Fruit fly (Drosophila melanogaster) whole organism, embryonic: ENCODE data around the gene Catsup.

ENCODE experiments used
- Atf6 ChIP-seq: fragments of 200-800 bp; sonication (Bioruptor generic); IDR thresholded peaks from 2 replicates; pipeline ENCODE4 v1.3.6; 2022; ENCODE audit warnings: missing biosample characterization, missing genetic modification characterization
- B-H2 ChIP-seq: fragments of 200-800 bp; sonication (Bioruptor generic); optimal IDR thresholded peaks from 2 replicates; lab custom pipeline; 2018; ENCODE audit warnings: missing biosample characterization, mild to moderate bottlenecking, missing genetic modification characterization
- CG10209 ChIP-seq: fragments of 200-800 bp; sonication (Bioruptor generic); optimal IDR thresholded peaks from 3 replicates; lab custom pipeline; 2017; ENCODE audit warnings: missing biosample characterization, mild to moderate bottlenecking, missing genetic modification characterization, missing genetic modification reagents
- CG10274 ChIP-seq: fragments of 200-800 bp; sonication (Bioruptor generic); optimal IDR thresholded peaks from 3 replicates; lab custom pipeline; 2017; ENCODE audit warnings: missing biosample characterization, mild to moderate bottlenecking, missing genetic modification characterization
- CG10366 ChIP-seq: fragments of 200-800 bp; sonication (Bioruptor generic); IDR thresholded peaks from 2 replicates; pipeline ENCODE4 v1.3.6; 2022; ENCODE audit warnings: missing biosample characterization, missing genetic modification characterization
- CG10543 ChIP-seq: fragments of 200-800 bp; sonication (Bioruptor generic); optimal IDR thresholded peaks from 3 replicates; lab custom pipeline; 2017; ENCODE audit warnings: missing biosample characterization, mild to moderate bottlenecking, missing genetic modification characterization, moderate library complexity
- CG10959 ChIP-seq: fragments of 200-800 bp; sonication (Bioruptor generic); IDR thresholded peaks from 2 replicates; pipeline ENCODE4 v1.3.6; 2022; ENCODE audit warnings: missing biosample characterization, missing genetic modification characterization
- CG11696 ChIP-seq: fragments of 200-800 bp; sonication (Bioruptor generic); IDR thresholded peaks from 2 replicates; pipeline ENCODE4 v1.3.6; 2022; ENCODE audit warnings: missing biosample characterization, missing genetic modification characterization
- CG14667 ChIP-seq: fragments of 200-800 bp; sonication (Bioruptor generic); IDR thresholded peaks from 2 replicates; pipeline ENCODE4 v1.3.6; 2022; ENCODE audit warnings: missing biosample characterization, missing genetic modification characterization
- CG17186 ChIP-seq: fragments of 200-800 bp; sonication (Bioruptor generic); optimal IDR thresholded peaks from 3 replicates; lab custom pipeline; 2017; ENCODE audit warnings: missing biosample characterization, missing genetic modification reagents, missing genetic modification characterization
- CG17912 ChIP-seq: fragments of 200-800 bp; sonication (Bioruptor generic); optimal IDR thresholded peaks from 2 replicates; lab custom pipeline; 2018; ENCODE audit warnings: missing biosample characterization, mild to moderate bottlenecking, missing genetic modification characterization
- CG2712 ChIP-seq: fragments of 200-800 bp; optimal IDR thresholded peaks from 3 replicates; lab custom pipeline; 2019; ENCODE audit warnings: missing biosample characterization, mild to moderate bottlenecking, missing genetic modification characterization, moderate library complexity
- CG2889 ChIP-seq: fragments of 200-800 bp; sonication (Bioruptor generic); IDR thresholded peaks from 3 replicates; pipeline ENCODE4 v1.3.6; 2022; ENCODE audit warnings: missing biosample characterization, missing genetic modification characterization
- CG3065 ChIP-seq: fragments of 200-800 bp; sonication (Bioruptor generic); optimal IDR thresholded peaks from 2 replicates; lab custom pipeline; 2016; ENCODE audit warnings: missing biosample characterization, missing genetic modification characterization
- CG34376 ChIP-seq: fragments of 200-800 bp; sonication (Bioruptor generic); optimal IDR thresholded peaks from 2 replicates; lab custom pipeline; 2018; ENCODE audit warnings: missing biosample characterization, mild to moderate bottlenecking, missing genetic modification characterization
- CG4730 ChIP-seq: fragments of 200-800 bp; sonication (Bioruptor generic); IDR thresholded peaks from 2 replicates; pipeline ENCODE4 v1.3.6; 2022; ENCODE audit warnings: missing biosample characterization, missing genetic modification characterization
- CG7745 ChIP-seq: fragments of 200-800 bp; sonication (Bioruptor generic); optimal IDR thresholded peaks from 2 replicates; lab custom pipeline; 2018; ENCODE audit warnings: missing biosample characterization, mild to moderate bottlenecking, missing genetic modification characterization, moderate library complexity
- CG7963 ChIP-seq: fragments of 200-800 bp; sonication (Bioruptor generic); IDR thresholded peaks from 3 replicates; pipeline ENCODE4 v1.3.6; 2022; ENCODE audit warnings: missing biosample characterization, missing genetic modification characterization; ENCODE audit not compliant: partially characterized antibody
- CG8359 ChIP-seq: fragments of 200-800 bp; sonication (Bioruptor generic); optimal IDR thresholded peaks from 2 replicates; lab custom pipeline; 2017; ENCODE audit warnings: missing biosample characterization, mild to moderate bottlenecking, missing genetic modification characterization, borderline replicate concordance
- CG9215 ChIP-seq: fragments of 200-800 bp; sonication (Bioruptor generic); IDR thresholded peaks from 2 replicates; pipeline ENCODE4 v1.3.6; 2022; ENCODE audit warnings: missing biosample characterization, missing genetic modification characterization
- CG9437 ChIP-seq: fragments of 200-800 bp; sonication (Bioruptor generic); optimal IDR thresholded peaks from 2 replicates; lab custom pipeline; 2018; ENCODE audit warnings: missing biosample characterization, mild to moderate bottlenecking, missing genetic modification characterization
- CTCF ChIP-seq: fragments of 200-800 bp; sonication (Bioruptor generic); optimal IDR thresholded peaks from 2 replicates; lab custom pipeline; 2017; ENCODE audit warnings: missing biosample characterization, mild to moderate bottlenecking, missing genetic modification characterization, moderate library complexity
- D19B ChIP-seq: fragments of 200-800 bp; sonication (Bioruptor generic); optimal IDR thresholded peaks from 2 replicates; lab custom pipeline; 2017; ENCODE audit warnings: missing biosample characterization, mild to moderate bottlenecking, missing genetic modification characterization
- Dip2 ChIP-seq: fragments of 200-800 bp; sonication (Bioruptor generic); IDR thresholded peaks from 2 replicates; pipeline ENCODE4 v1.3.6; 2022; ENCODE audit warnings: missing biosample characterization, missing genetic modification characterization
- Dref ChIP-seq: fragments of 200-800 bp; sonication (Bioruptor generic); IDR thresholded peaks from 2 replicates; pipeline ENCODE4 v1.3.6; 2022; ENCODE audit warnings: missing biosample characterization, missing genetic modification characterization
- E2f2 ChIP-seq: fragments of 200-800 bp; sonication (Bioruptor generic); IDR thresholded peaks from 2 replicates; pipeline ENCODE4 v1.3.6; 2022; ENCODE audit warnings: missing biosample characterization, missing genetic modification characterization
- HLH4C ChIP-seq: fragments of 200-800 bp; sonication (Bioruptor generic); IDR thresholded peaks from 3 replicates; pipeline ENCODE4 v1.3.6; 2022; ENCODE audit warnings: missing biosample characterization, missing genetic modification characterization; ENCODE audit not compliant: partially characterized antibody
- Hand ChIP-seq: fragments of 200-800 bp; sonication (Bioruptor generic); optimal IDR thresholded peaks from 2 replicates; lab custom pipeline; 2017; ENCODE audit warnings: mild to moderate bottlenecking, missing biosample characterization, missing genetic modification reagents, missing genetic modification characterization
- Hr78 ChIP-seq, 2 experiments: fragments of 200-800 bp in 1 of 2; fragments of >200 bp in 1 of 2; sonication (Bioruptor generic) in 1 of 2; optimal IDR thresholded peaks; 2 replicates each; lab custom pipeline; 2017 to 2019; ENCODE audit warnings: missing biosample characterization in 2 of 2, missing genetic modification characterization in 2 of 2, mild to moderate bottlenecking in 1 of 2, moderate library complexity in 1 of 2
- Jarid2 ChIP-seq: fragments of 200-800 bp; sonication (Bioruptor generic); optimal IDR thresholded peaks from 3 replicates; lab custom pipeline; 2017; ENCODE audit warnings: mild to moderate bottlenecking, missing biosample characterization, missing genetic modification reagents, missing genetic modification characterization
- NC2β ChIP-seq: fragments of 200-800 bp; sonication (Bioruptor generic); optimal IDR thresholded peaks from 2 replicates; lab custom pipeline; 2016; ENCODE audit warnings: missing biosample characterization, missing genetic modification characterization
- Rfx ChIP-seq: fragments of 200-800 bp; sonication (Bioruptor generic); IDR thresholded peaks from 2 replicates; pipeline ENCODE4 v1.3.6; 2022; ENCODE audit warnings: missing biosample characterization, missing genetic modification characterization
- Rx ChIP-seq: fragments of 200-800 bp; sonication (Bioruptor generic); IDR thresholded peaks from 2 replicates; pipeline ENCODE4 v1.3.6; 2022; ENCODE audit warnings: missing biosample characterization, missing genetic modification characterization
- al ChIP-seq: fragments of 200-800 bp; sonication (Bioruptor generic); IDR thresholded peaks from 2 replicates; pipeline ENCODE4 v1.3.6; 2022; ENCODE audit warnings: missing biosample characterization, missing genetic modification characterization
- ap ChIP-seq: fragments of 200-800 bp; sonication (Bioruptor generic); IDR thresholded peaks from 2 replicates; pipeline ENCODE4 v1.3.6; 2022; ENCODE audit warnings: missing biosample characterization, missing genetic modification characterization
- croc ChIP-seq: fragments of 200-800 bp; sonication (Bioruptor generic); conservative IDR thresholded peaks from 3 replicates; pipeline ENCODE4 v1.3.6; 2022; ENCODE audit warnings: missing biosample characterization, missing genetic modification characterization
- da ChIP-seq: fragments of 200-800 bp; sonication (Bioruptor generic); optimal IDR thresholded peaks from 2 replicates; lab custom pipeline; 2016; ENCODE audit warnings: missing biosample characterization, missing genetic modification characterization
- danr ChIP-seq: fragments of 200-800 bp; sonication (Bioruptor generic); IDR thresholded peaks from 2 replicates; pipeline ENCODE4 v1.3.6; 2022; ENCODE audit warnings: missing biosample characterization, missing genetic modification characterization
- ewg ChIP-seq: fragments of 200-800 bp; sonication (Bioruptor generic); optimal IDR thresholded peaks from 3 replicates; lab custom pipeline; 2017; ENCODE audit warnings: mild to moderate bottlenecking, missing biosample characterization, missing genetic modification reagents, missing genetic modification characterization
- gro ChIP-seq: fragments of 200-800 bp; sonication (Bioruptor generic); optimal IDR thresholded peaks from 2 replicates; lab custom pipeline; 2016; ENCODE audit warnings: missing biosample characterization, missing genetic modification characterization
- hb ChIP-seq: fragments of 200-800 bp; sonication (Bioruptor generic); IDR thresholded peaks from 3 replicates; pipeline ENCODE4 v1.3.6; 2022; ENCODE audit warnings: missing biosample characterization, missing genetic modification characterization; ENCODE audit not compliant: partially characterized antibody
- jigr1 ChIP-seq: fragments of 200-800 bp; sonication (Bioruptor generic); IDR thresholded peaks from 3 replicates; pipeline ENCODE4 v1.3.6; 2022; ENCODE audit warnings: missing biosample characterization, missing genetic modification characterization
- klu ChIP-seq: fragments of 200-800 bp; sonication (Bioruptor generic); IDR thresholded peaks from 2 replicates; pipeline ENCODE4 v1.3.6; 2022; ENCODE audit warnings: missing biosample characterization, missing genetic modification characterization
- mam ChIP-seq: fragments of 200-800 bp; sonication (Bioruptor generic); optimal IDR thresholded peaks from 3 replicates; lab custom pipeline; 2016; ENCODE audit warnings: missing biosample characterization, missing genetic modification characterization
- pzg ChIP-seq: fragments of 200-800 bp; sonication (Bioruptor generic); optimal IDR thresholded peaks from 3 replicates; lab custom pipeline; 2018; ENCODE audit warnings: missing biosample characterization, mild to moderate bottlenecking, missing genetic modification characterization, moderate library complexity
- sim ChIP-seq: fragments of 200-800 bp; sonication (Bioruptor generic); IDR thresholded peaks from 2 replicates; pipeline ENCODE4 v1.3.6; 2022; ENCODE audit warnings: missing biosample characterization, missing genetic modification characterization
- sisA ChIP-seq: fragments of 200-800 bp; sonication (Bioruptor generic); IDR thresholded peaks from 2 replicates; pipeline ENCODE4 v1.3.6; 2022; ENCODE audit warnings: missing biosample characterization, missing genetic modification characterization
- vfl ChIP-seq: fragments of 200-800 bp; sonication (Bioruptor generic); optimal IDR thresholded peaks from 2 replicates; lab custom pipeline; 2016; ENCODE audit warnings: missing biosample characterization, missing genetic modification characterization
- vnd ChIP-seq: fragments of 200-800 bp; sonication (Bioruptor generic); IDR thresholded peaks from 3 replicates; pipeline ENCODE4 v1.3.6; 2022; ENCODE audit warnings: missing biosample characterization, missing genetic modification characterization; ENCODE audit not compliant: partially characterized antibody
- z ChIP-seq: fragments of 200-800 bp; sonication (Bioruptor generic); IDR thresholded peaks from 3 replicates; pipeline ENCODE4 v1.3.6; 2022; ENCODE audit warnings: missing biosample characterization, missing genetic modification characterization
- zen2 ChIP-seq: fragments of 200-800 bp; sonication (Bioruptor generic); IDR thresholded peaks from 3 replicates; pipeline ENCODE4 v1.3.6; 2022; ENCODE audit warnings: missing biosample characterization, missing genetic modification characterization; ENCODE audit not compliant: partially characterized antibody

Gene Catsup

DNA sequence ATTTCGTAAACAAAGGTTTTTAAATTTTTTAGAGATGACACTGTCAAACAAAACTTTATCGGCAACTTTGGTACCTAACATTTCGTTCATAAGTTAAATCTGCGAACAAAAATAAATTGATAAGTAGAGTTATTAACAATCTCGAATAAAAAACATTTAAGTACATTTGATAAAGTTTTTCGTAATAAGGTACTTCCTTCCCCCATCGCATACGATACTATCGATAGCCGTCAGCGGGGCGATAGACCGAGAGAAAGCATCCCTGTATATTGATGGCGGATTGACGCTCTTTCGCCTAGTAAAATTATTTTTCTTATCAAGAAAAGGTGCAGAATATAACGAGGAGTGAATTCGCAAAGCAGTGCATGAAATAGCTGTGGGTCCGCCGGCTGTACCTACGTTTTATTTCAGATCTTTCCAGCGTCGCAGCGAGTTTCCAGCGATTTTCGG is 3.5 kb downstream of the Catsup start, which contains the start of the genes Ttc19 and Acn (continued):
- TF ChIP-seq CG7963 (GFP tag; lab: Robert Waterston, UW) (peak; percentile 92), Atf6 (peak; percentile 82), CG10959 (GFP tag; lab: Robert Waterston, UW) (peak; percentile 74), CG17186 (GFP tag; lab: Kevin White, UChicago) (peak; percentile 81), z (no peak), Rfx (GFP tag; lab: Robert Waterston, UW) (peak; percentile 90), CG34376 (GFP tag; lab: Kevin White, UChicago) (peak; percentile 75), Hand (GFP tag; lab: Kevin White, UChicago) (peak; percentile 17), Jarid2 (no peak), danr (peak; percentile 43; the same call in 1 of the 2 replicates), CG10543 (peak; percentile 88), CG4730 (peak; percentile 77), NC2β (peak; percentile 86), CTCF (GFP tag; lab: Kevin White, UChicago) (peak; percentile 26), CG9437 (GFP tag; lab: Kevin White, UChicago) (peak; percentile 82), ap (GFP tag; lab: Robert Waterston, UW) (peak; percentile 68), CG11696 (peak; percentile 44; the same call in 1 of the 2 replicates), CG10209 (peak; percentile 69), Dip2 (GFP tag; lab: Robert Waterston, UW) (no peak), gro (GFP tag; lab: Kevin White, UChicago) (peak; percentile 91), jigr1 (GFP tag; lab: Robert Waterston, UW) (no peak), Rx (GFP tag; lab: Robert Waterston, UW) (peak; percentile 53; the same call in 1 of the 2 replicates), al (peak; percentile 75), CG2889 (GFP tag; lab: Robert Waterston, UW) (peak; percentile 71; the same call in 1 of the 3 replicates), CG3065 (peak; percentile 54), B-H2 (GFP tag; lab: Kevin White, UChicago) (peak; percentile 87), vfl (GFP tag; lab: Kevin White, UChicago) (peak; percentile 92), CG8359 (GFP tag; lab: Kevin White, UChicago) (peak; percentile 59), sisA (GFP tag; lab: Robert Waterston, UW) (peak; percentile 84), E2f2 (GFP tag; lab: Robert Waterston, UW) (peak; percentile 71), zen2 (GFP tag; lab: Robert Waterston, UW) (peak; percentile 79; the same call in 2 of the 3 replicates), klu (peak; percentile 72), CG17912 (GFP tag; lab: Kevin White, UChicago) (peak; percentile 59), HLH4C (GFP tag; lab: Robert Waterston, UW) (peak; percentile 92), sim (GFP tag; lab: Robert Waterston, UW) (no peak), mam (GFP tag; lab: Kevin White, UChicago) (peak; percentile 93), pzg (GFP tag; lab: Kevin White, UChicago) (peak; percentile 73), CG14667 (GFP tag; lab: Robert Waterston, UW) (peak; percentile 77), CG7745 (tag; lab: Kevin White, UChicago) (no peak), ewg (GFP tag; lab: Kevin White, UChicago) (peak; percentile 66), vnd (peak; percentile 96), CG9215 (GFP tag; lab: Robert Waterston, UW) (peak; percentile 79), hb (GFP tag; lab: Robert Waterston, UW) (peak; percentile 95), Hr78 (GFP tag; optimal IDR thresholded peaks at IDR 0.05; lab: Kevin White, UChicago) (no peak), Dref (peak; percentile 92), CG10274 (GFP tag; lab: Kevin White, UChicago) (no peak), croc (GFP tag; lab: Robert Waterston, UW) (peak; percentile 56; the same call in 1 of the 3 replicates), CG10366 (GFP tag; lab: Robert Waterston, UW) (peak; percentile 81), D19B (peak; percentile 44), da (GFP tag; lab: Kevin White, UChicago) (peak; percentile 76), CG2712 (tag; lab: Kevin White, UChicago) (peak; percentile 88)
